Fruit fly (Drosophila melanogaster) whole organism, embryonic: ENCODE measurements around the gene CG10376.

ENCODE experiments used
- Atf3 ChIP-seq: fragments of 200-800 bp; sonication (Bioruptor generic); optimal IDR thresholded peaks from 3 replicates; lab custom pipeline; 2016; ENCODE audit warnings: missing biosample characterization, missing genetic modification characterization
- Blimp-1 ChIP-seq: fragments of 200-800 bp; sonication (Bioruptor generic); optimal IDR thresholded peaks from 3 replicates; lab custom pipeline; 2018; ENCODE audit warnings: missing biosample characterization, missing genetic modification characterization, mild to moderate bottlenecking, moderate library complexity, missing genetic modification reagents
- CG10209 ChIP-seq: fragments of 200-800 bp; sonication (Bioruptor generic); optimal IDR thresholded peaks from 3 replicates; lab custom pipeline; 2017; ENCODE audit warnings: missing biosample characterization, mild to moderate bottlenecking, missing genetic modification characterization, missing genetic modification reagents
- CG15073 ChIP-seq: fragments of 200-800 bp; sonication (Bioruptor generic); optimal IDR thresholded peaks from 2 replicates; lab custom pipeline; 2016; ENCODE audit warnings: missing biosample characterization, missing genetic modification characterization
- CG16779 ChIP-seq: fragments of 200-800 bp; sonication (Bioruptor generic); IDR thresholded peaks from 2 replicates; pipeline ENCODE4 v1.3.6; 2022; ENCODE audit warnings: missing biosample characterization, missing genetic modification characterization
- CG17328 ChIP-seq: fragments of 200-800 bp; sonication (Bioruptor generic); IDR thresholded peaks from 2 replicates; pipeline ENCODE4 v1.3.6; 2022; ENCODE audit warnings: missing biosample characterization, missing genetic modification characterization
- CG1792 ChIP-seq: fragments of 200-800 bp; sonication (Bioruptor generic); optimal IDR thresholded peaks from 2 replicates; lab custom pipeline; 2016; ENCODE audit warnings: missing biosample characterization, missing genetic modification characterization
- CG2120 ChIP-seq: fragments of 200-800 bp; sonication (Bioruptor generic); optimal IDR thresholded peaks from 3 replicates; lab custom pipeline; 2016; ENCODE audit warnings: missing biosample characterization, missing genetic modification characterization
- CG2199 ChIP-seq: fragments of 200-800 bp; sonication (Bioruptor generic); IDR thresholded peaks from 3 replicates; pipeline ENCODE4 v1.3.6; 2022; ENCODE audit warnings: missing biosample characterization, missing genetic modification characterization
- CG2712 ChIP-seq: fragments of 200-800 bp; optimal IDR thresholded peaks from 3 replicates; lab custom pipeline; 2019; ENCODE audit warnings: missing biosample characterization, mild to moderate bottlenecking, missing genetic modification characterization, moderate library complexity
- CG30431 ChIP-seq: fragments of 200-800 bp; sonication (Bioruptor generic); optimal IDR thresholded peaks from 2 replicates; lab custom pipeline; 2017; ENCODE audit warnings: missing biosample characterization, missing genetic modification characterization
- CG31441 ChIP-seq: fragments of 200-800 bp; sonication (Bioruptor generic); IDR thresholded peaks from 2 replicates; pipeline ENCODE4 v1.3.6; 2022; ENCODE audit warnings: missing biosample characterization, missing genetic modification characterization
- CG6272 ChIP-seq: fragments of 200-800 bp; sonication (Bioruptor generic); IDR thresholded peaks from 2 replicates; pipeline ENCODE4 v1.3.6; 2022; ENCODE audit warnings: missing biosample characterization, missing genetic modification characterization
- CG7745 ChIP-seq: fragments of 200-800 bp; sonication (Bioruptor generic); optimal IDR thresholded peaks from 2 replicates; lab custom pipeline; 2018; ENCODE audit warnings: missing biosample characterization, mild to moderate bottlenecking, missing genetic modification characterization, moderate library complexity
- CG8290 ChIP-seq, 3 experiments: fragments of 200-800 bp; sonication (Bioruptor generic); optimal IDR thresholded peaks; 2 replicates each; lab custom pipeline; 2016 to 2019; ENCODE audit warnings: missing biosample characterization in 3 of 3, missing genetic modification characterization in 3 of 3, mild to moderate bottlenecking in 2 of 3, moderate library complexity in 1 of 3
- CG8359 ChIP-seq: fragments of 200-800 bp; sonication (Bioruptor generic); optimal IDR thresholded peaks from 2 replicates; lab custom pipeline; 2017; ENCODE audit warnings: missing biosample characterization, mild to moderate bottlenecking, missing genetic modification characterization, borderline replicate concordance
- CG8478 ChIP-seq: fragments of >200 bp; optimal IDR thresholded peaks from 2 replicates; lab custom pipeline; 2018
- Drgx ChIP-seq: fragments of 200-800 bp; sonication (Bioruptor generic); IDR thresholded peaks from 2 replicates; pipeline ENCODE4 v1.3.6; 2022; ENCODE audit warnings: missing biosample characterization, missing genetic modification characterization
- ERR ChIP-seq: fragments of 200-800 bp; sonication (Bioruptor generic); optimal IDR thresholded peaks from 2 replicates; lab custom pipeline; 2016; ENCODE audit warnings: missing biosample characterization, missing genetic modification characterization
- Gsc ChIP-seq: fragments of 200-800 bp; sonication (Bioruptor generic); IDR thresholded peaks from 2 replicates; pipeline ENCODE4 v1.3.6; 2022; ENCODE audit warnings: missing biosample characterization, missing genetic modification characterization
- HLH4C ChIP-seq: fragments of 200-800 bp; sonication (Bioruptor generic); IDR thresholded peaks from 3 replicates; pipeline ENCODE4 v1.3.6; 2022; ENCODE audit warnings: missing biosample characterization, missing genetic modification characterization; ENCODE audit not compliant: partially characterized antibody
- Hand ChIP-seq: fragments of 200-800 bp; sonication (Bioruptor generic); optimal IDR thresholded peaks from 2 replicates; lab custom pipeline; 2017; ENCODE audit warnings: mild to moderate bottlenecking, missing biosample characterization, missing genetic modification reagents, missing genetic modification characterization
- HmgZ ChIP-seq: fragments of 200-800 bp; sonication (Bioruptor generic); optimal IDR thresholded peaks from 2 replicates; lab custom pipeline; 2018; ENCODE audit warnings: missing biosample characterization, mild to moderate bottlenecking, missing genetic modification characterization
- Hr39 ChIP-seq: fragments of >200 bp; optimal IDR thresholded peaks from 2 replicates; lab custom pipeline; 2017
- Hsf ChIP-seq: fragments of 200-800 bp; sonication (Bioruptor generic); optimal IDR thresholded peaks from 3 replicates; lab custom pipeline; 2016; ENCODE audit warnings: missing biosample characterization, missing genetic modification characterization
- Mes4 ChIP-seq: fragments of 200-800 bp; sonication (Bioruptor generic); optimal IDR thresholded peaks from 2 replicates; lab custom pipeline; 2016; ENCODE audit warnings: missing biosample characterization, missing genetic modification characterization
- Oaz ChIP-seq: fragments of 200-800 bp; sonication (Bioruptor generic); IDR thresholded peaks from 2 replicates; pipeline ENCODE4 v1.3.6; 2022; ENCODE audit warnings: missing biosample characterization, missing genetic modification characterization
- Optix ChIP-seq: fragments of 200-800 bp; sonication (Bioruptor generic); IDR thresholded peaks from 3 replicates; pipeline ENCODE4 v1.3.6; 2022; ENCODE audit warnings: missing biosample characterization, missing genetic modification characterization
- abd-A ChIP-seq: fragments of 200-800 bp; sonication (Bioruptor generic); optimal IDR thresholded peaks from 3 replicates; lab custom pipeline; 2019; ENCODE audit warnings: missing biosample characterization, mild to moderate bottlenecking, missing genetic modification characterization, moderate library complexity
- bowl ChIP-seq: fragments of 200-800 bp; sonication (Bioruptor generic); IDR thresholded peaks from 2 replicates; pipeline ENCODE4 v1.3.6; 2022; ENCODE audit warnings: missing biosample characterization, missing genetic modification characterization
- btn ChIP-seq: fragments of 200-800 bp; sonication (Bioruptor generic); optimal IDR thresholded peaks from 2 replicates; lab custom pipeline; 2016; ENCODE audit warnings: missing biosample characterization, missing genetic modification characterization
- caup ChIP-seq: fragments of 200-800 bp; sonication (Bioruptor generic); optimal IDR thresholded peaks from 3 replicates; lab custom pipeline; 2017; ENCODE audit warnings: missing biosample characterization, mild to moderate bottlenecking, missing genetic modification characterization, moderate library complexity; ENCODE audit not compliant: severe bottlenecking
- chn ChIP-seq: fragments of 200-800 bp; sonication (Bioruptor generic); optimal IDR thresholded peaks from 2 replicates; lab custom pipeline; 2016; ENCODE audit warnings: missing biosample characterization, missing genetic modification characterization
- danr ChIP-seq: fragments of 200-800 bp; sonication (Bioruptor generic); IDR thresholded peaks from 2 replicates; pipeline ENCODE4 v1.3.6; 2022; ENCODE audit warnings: missing biosample characterization, missing genetic modification characterization
- fd102C ChIP-seq: fragments of 200-800 bp; sonication (Bioruptor generic); optimal IDR thresholded peaks from 2 replicates; lab custom pipeline; 2018; ENCODE audit warnings: missing biosample characterization, mild to moderate bottlenecking, missing genetic modification characterization, moderate library complexity
- ftz-f1 ChIP-seq: fragments of 200-800 bp; sonication (Bioruptor generic); optimal IDR thresholded peaks from 2 replicates; lab custom pipeline; 2016; ENCODE audit warnings: missing biosample characterization, missing genetic modification characterization
- gcm2 ChIP-seq: fragments of 200-800 bp; sonication (Bioruptor generic); optimal IDR thresholded peaks from 2 replicates; lab custom pipeline; 2016; ENCODE audit warnings: missing biosample characterization, missing genetic modification characterization
- hbn ChIP-seq: fragments of 200-800 bp; sonication (Bioruptor generic); IDR thresholded peaks from 2 replicates; pipeline ENCODE4 v1.3.6; 2022; ENCODE audit warnings: missing biosample characterization, missing genetic modification characterization; ENCODE audit not compliant: partially characterized antibody
- hkb ChIP-seq, 2 experiments: fragments of 200-800 bp in 1 of 2; fragments of >200 bp in 1 of 2; sonication (Bioruptor generic) in 1 of 2; IDR thresholded peaks in 1 of 2; optimal IDR thresholded peaks in 1 of 2; 2 replicates each; pipeline versions ENCODE4 v1.3.6 to Lab custom; 2017 to 2022; ENCODE audit warnings: missing biosample characterization in 1 of 2, missing genetic modification characterization in 1 of 2
- lilli ChIP-seq: fragments of 200-800 bp; sonication (Bioruptor generic); optimal IDR thresholded peaks from 3 replicates; lab custom pipeline; 2016; ENCODE audit warnings: missing biosample characterization, missing genetic modification characterization
- odd ChIP-seq: fragments of 200-800 bp; sonication (Bioruptor generic); optimal IDR thresholded peaks from 2 replicates; lab custom pipeline; 2017; ENCODE audit warnings: missing biosample characterization, mild to moderate bottlenecking, missing genetic modification characterization
- org-1 ChIP-seq: fragments of 200-800 bp; sonication (Bioruptor generic); optimal IDR thresholded peaks from 2 replicates; lab custom pipeline; 2017; ENCODE audit warnings: missing biosample characterization, missing genetic modification characterization
- repo ChIP-seq: fragments of 200-800 bp; sonication (Bioruptor generic); optimal IDR thresholded peaks from 2 replicates; lab custom pipeline; 2016; ENCODE audit warnings: missing biosample characterization, missing genetic modification characterization
- rib ChIP-seq: fragments of 200-800 bp; sonication (Bioruptor generic); IDR thresholded peaks from 2 replicates; pipeline ENCODE4 v1.3.6; 2022; ENCODE audit warnings: missing biosample characterization, missing genetic modification characterization
- sr ChIP-seq: fragments of 200-800 bp; sonication (Bioruptor generic); IDR thresholded peaks from 3 replicates; pipeline ENCODE4 v1.3.6; 2022; ENCODE audit warnings: missing biosample characterization, missing genetic modification characterization
- stwl ChIP-seq: fragments of 200-800 bp; sonication (Bioruptor generic); optimal IDR thresholded peaks from 3 replicates; lab custom pipeline; 2018; ENCODE audit warnings: missing biosample characterization, mild to moderate bottlenecking, missing genetic modification characterization, moderate library complexity
- unc-4 ChIP-seq: fragments of 200-800 bp; sonication (Bioruptor generic); IDR thresholded peaks from 2 replicates; pipeline ENCODE4 v1.3.6; 2022; ENCODE audit warnings: missing biosample characterization, missing genetic modification characterization; ENCODE audit not compliant: partially characterized antibody
- unpg ChIP-seq: fragments of 200-800 bp; sonication (Bioruptor generic); optimal IDR thresholded peaks from 3 replicates; lab custom pipeline; 2018; ENCODE audit warnings: missing biosample characterization, mild to moderate bottlenecking, missing genetic modification characterization, moderate library complexity
- vnd ChIP-seq: fragments of 200-800 bp; sonication (Bioruptor generic); IDR thresholded peaks from 3 replicates; pipeline ENCODE4 v1.3.6; 2022; ENCODE audit warnings: missing biosample characterization, missing genetic modification characterization; ENCODE audit not compliant: partially characterized antibody
- z ChIP-seq: fragments of 200-800 bp; sonication (Bioruptor generic); IDR thresholded peaks from 3 replicates; pipeline ENCODE4 v1.3.6; 2022; ENCODE audit warnings: missing biosample characterization, missing genetic modification characterization

The CG10376 gene

DNA sequence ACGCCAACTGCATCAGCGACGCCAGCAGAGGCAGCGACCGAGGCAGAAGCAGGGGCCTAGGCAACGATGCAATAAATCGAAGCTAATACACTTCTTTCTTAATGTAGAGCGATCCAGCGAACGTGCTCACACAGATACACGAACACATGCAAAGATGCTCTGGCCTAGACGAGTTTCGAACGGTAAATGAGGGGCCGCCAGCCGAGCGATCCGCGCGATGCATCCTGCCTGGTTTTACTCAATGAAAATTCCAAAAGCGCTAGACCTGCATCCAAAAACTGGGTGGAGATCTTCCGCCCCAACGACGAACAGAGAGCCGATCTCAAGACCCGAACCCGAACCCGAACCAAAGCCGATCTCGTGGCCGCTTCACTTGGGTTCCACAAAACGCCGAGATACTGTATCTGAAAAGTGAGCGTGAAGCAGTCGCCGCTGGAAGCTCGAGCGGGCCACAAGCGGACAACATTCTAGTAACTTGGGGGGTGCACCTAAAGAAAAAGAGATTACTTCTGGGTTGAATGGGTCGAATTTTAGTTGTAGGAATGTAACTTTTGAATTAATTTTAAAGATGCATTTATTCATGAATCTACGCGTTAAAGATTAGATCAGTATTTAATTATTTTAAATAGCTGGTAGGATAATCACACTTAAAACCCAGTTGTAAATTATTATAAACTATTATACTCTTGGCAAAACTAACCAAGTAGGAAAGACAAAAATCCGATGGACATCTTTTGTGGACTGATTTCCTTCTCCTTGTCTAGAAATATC lies 30.0 kb upstream of the CG10376 start (continued):
- TF ChIP-seq Drgx (GFP tag; lab: Robert Waterston, UW) = peak; percentile 19; the same call in 1 of the 2 replicates
- TF ChIP-seq sr = no peak
- no peak for TF ChIP-seq Mes4 (GFP tag; lab: Kevin White, UChicago)
- TF ChIP-seq Blimp-1 (GFP tag; lab: Kevin White, UChicago) = peak; percentile 34
- TF ChIP-seq hbn (GFP tag; lab: Robert Waterston, UW) = no peak
- TF ChIP-seq CG7745 (tag; lab: Kevin White, UChicago) = no peak
- TF ChIP-seq rib = no peak
- no peak for TF ChIP-seq CG2120 (GFP tag; lab: Kevin White, UChicago)
- no peak for TF ChIP-seq fd102C (GFP tag; lab: Kevin White, UChicago)
- no peak for TF ChIP-seq Oaz (GFP tag; lab: Robert Waterston, UW)
- TF ChIP-seq ftz-f1 (GFP tag; lab: Kevin White, UChicago) = no peak
- TF ChIP-seq CG2199 (GFP tag; lab: Robert Waterston, UW) = peak; percentile 86; the same call in 2 of the 3 replicates
- TF ChIP-seq hkb (optimal IDR thresholded peaks at IDR 0.05; lab: Kevin White, UChicago) = no peak
- no peak for TF ChIP-seq hkb (GFP tag; IDR thresholded peaks at IDR 0.05; lab: Robert Waterston, UW)
- no peak for TF ChIP-seq ERR (GFP tag; lab: Kevin White, UChicago)
- TF ChIP-seq Hand (GFP tag; lab: Kevin White, UChicago) = no peak
- TF ChIP-seq Atf3 (GFP tag; lab: Kevin White, UChicago) = no peak
- TF ChIP-seq stwl (tag; lab: Kevin White, UChicago) = no peak
- no peak for TF ChIP-seq CG8359 (GFP tag; lab: Kevin White, UChicago)
- no peak for TF ChIP-seq Optix (GFP tag; lab: Robert Waterston, UW)
- no peak for TF ChIP-seq unpg (GFP tag; lab: Kevin White, UChicago)
- TF ChIP-seq CG31441 (GFP tag; lab: Robert Waterston, UW) = no peak
- TF ChIP-seq Gsc (GFP tag; lab: Robert Waterston, UW) = no peak
- no peak for TF ChIP-seq vnd (GFP tag; lab: Robert Waterston, UW)
- no peak for TF ChIP-seq CG16779 (GFP tag; lab: Robert Waterston, UW)
- no peak for TF ChIP-seq danr (GFP tag; lab: Robert Waterston, UW)
- TF ChIP-seq Hr39 (lab: Kevin White, UChicago) = no peak
- no peak for TF ChIP-seq CG10209
- TF ChIP-seq HmgZ (tag; lab: Kevin White, UChicago) = no peak
- TF ChIP-seq HLH4C (GFP tag; lab: Robert Waterston, UW) = no peak
- no peak for TF ChIP-seq CG17328 (GFP tag; lab: Robert Waterston, UW)
- no peak for TF ChIP-seq repo (GFP tag; lab: Kevin White, UChicago)
- no peak for TF ChIP-seq odd (GFP tag; lab: Kevin White, UChicago)
- no peak for TF ChIP-seq abd-A
- TF ChIP-seq caup (GFP tag; lab: Kevin White, UChicago) = no peak
- no peak for TF ChIP-seq btn
- peak; percentile 56; the same call in 1 of the 3 replicates for TF ChIP-seq z (GFP tag; lab: Robert Waterston, UW)
- TF ChIP-seq CG8478 = no peak
- TF ChIP-seq Hsf (GFP tag; lab: Kevin White, UChicago) = no peak
- TF ChIP-seq CG2712 (tag; lab: Kevin White, UChicago) = peak; percentile 14
- TF ChIP-seq CG1792 = no peak
- no peak for TF ChIP-seq CG8290 (GFP tag; optimal IDR thresholded peaks at IDR 0.05; lab: Kevin White, UChicago)
- TF ChIP-seq CG8290 (tag; optimal IDR thresholded peaks at IDR 0.05; lab: Kevin White, UChicago) = no peak
- no peak for TF ChIP-seq CG30431 (GFP tag; lab: Kevin White, UChicago)
- TF ChIP-seq org-1 (GFP tag; lab: Kevin White, UChicago) = no peak
- no peak for TF ChIP-seq CG15073 (GFP tag; lab: Kevin White, UChicago)
- no peak for TF ChIP-seq unc-4
- TF ChIP-seq chn = peak; percentile 58
- TF ChIP-seq lilli (GFP tag; lab: Kevin White, UChicago) = no peak
- TF ChIP-seq bowl (GFP tag; lab: Robert Waterston, UW) = no peak
- no peak for TF ChIP-seq gcm2 (GFP tag; lab: Kevin White, UChicago)
- TF ChIP-seq CG6272 (GFP tag; lab: Robert Waterston, UW) = no peak
